Worm (Caenorhabditis elegans): ENCODE measurements around the gene rfs-1.

DNA sequence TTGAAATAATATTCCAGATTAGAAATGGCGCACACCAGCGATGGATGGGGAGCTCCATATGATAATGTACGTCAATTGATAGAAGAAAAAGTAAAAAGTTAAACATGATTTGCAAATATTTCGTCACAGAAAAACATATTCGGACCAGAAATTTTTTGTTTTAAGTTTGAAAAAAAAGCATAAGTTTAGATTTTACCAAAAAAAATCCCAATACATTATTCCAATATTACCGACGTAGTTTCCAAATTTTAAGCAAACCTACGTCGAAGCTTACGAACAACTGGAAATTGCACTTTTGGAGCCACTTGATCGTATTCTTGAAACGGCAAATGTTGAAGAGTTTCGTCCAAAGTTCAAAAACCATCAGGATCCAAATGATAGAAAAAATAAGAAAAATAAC is 6.4 kb downstream of the rfs-1 start, which contains the start of gene henn-1:
- no peak for TF ChIP-seq him-1 (tag; optimal IDR thresholded peaks at IDR 0.05)
- no peak for TF ChIP-seq W03F9.2 (tag; optimal IDR thresholded peaks at IDR 0.05)

Data from whole organism, L4/young adult.